Fruit fly (Drosophila melanogaster): ENCODE data around the gene CG7872.

Gene CG7872

dm6 chrX:15617916-15618315 is 39.9 kb downstream of the CG7872 start (continued):
- TF ChIP-seq lov (optimal IDR thresholded peaks at IDR 0.05): no peak
- TF ChIP-seq lov (GFP tag; IDR thresholded peaks at IDR 0.05): peak; percentile 80; the same call in 2 of the 3 replicates
- no peak for TF ChIP-seq CG9932 (GFP tag; IDR thresholded peaks at IDR 0.05)
- TF ChIP-seq hkb (optimal IDR thresholded peaks at IDR 0.05): no peak
- TF ChIP-seq hkb (GFP tag; IDR thresholded peaks at IDR 0.05): peak; percentile 58; the same call in 1 of the 2 replicates
- no peak for TF ChIP-seq CG14667 (GFP tag; IDR thresholded peaks at IDR 0.05)
- TF ChIP-seq caup (GFP tag; optimal IDR thresholded peaks at IDR 0.05; ENCODE audit: severe bottlenecking): no peak
- no peak for TF ChIP-seq Opbp (GFP tag; IDR thresholded peaks at IDR 0.05; ENCODE audit: partially characterized antibody)
- no peak for TF ChIP-seq h (optimal IDR thresholded peaks at IDR 0.05)
- no peak for TF ChIP-seq Stat92E (GFP tag; optimal IDR thresholded peaks at IDR 0.05)
- no peak for TF ChIP-seq CG32532 (GFP tag; IDR thresholded peaks at IDR 0.05)
- TF ChIP-seq peb (GFP tag; IDR thresholded peaks at IDR 0.05): 0 out of 2 replicates have a peak, but pooled peaks have one; percentile 24
- TF ChIP-seq CG15514 (GFP tag; optimal IDR thresholded peaks at IDR 0.05): no peak
- TF ChIP-seq CG16863 (GFP tag; optimal IDR thresholded peaks at IDR 0.05): no peak
- TF ChIP-seq pzg (GFP tag; optimal IDR thresholded peaks at IDR 0.05): no peak
- no peak for TF ChIP-seq br (optimal IDR thresholded peaks at IDR 0.05)
- no peak for TF ChIP-seq crol (GFP tag; IDR thresholded peaks at IDR 0.05)
- no peak for TF ChIP-seq CG8359 (GFP tag; optimal IDR thresholded peaks at IDR 0.05; ENCODE audit: borderline replicate concordance)
- no peak for TF ChIP-seq Dip2 (GFP tag; IDR thresholded peaks at IDR 0.05)
- TF ChIP-seq so (GFP tag; IDR thresholded peaks at IDR 0.05): 0 out of 3 replicates have a peak, but pooled peaks have one; percentile 27
- no peak for TF ChIP-seq pho (GFP tag; optimal IDR thresholded peaks at IDR 0.05)
- no peak for TF ChIP-seq CG9797 (GFP tag; optimal IDR thresholded peaks at IDR 0.05)
- no peak for TF ChIP-seq CG17568 (GFP tag; optimal IDR thresholded peaks at IDR 0.05)
- TF ChIP-seq CG7357 (GFP tag; IDR thresholded peaks at IDR 0.05): peak; percentile 44; the same call in 1 of the 3 replicates
- no peak for TF ChIP-seq fd3F (GFP tag; optimal IDR thresholded peaks at IDR 0.05)
- TF ChIP-seq chif (GFP tag; optimal IDR thresholded peaks at IDR 0.05): no peak
- no peak for TF ChIP-seq CG6683 (GFP tag; optimal IDR thresholded peaks at IDR 0.05)
- no peak for TF ChIP-seq Hey (tag; optimal IDR thresholded peaks at IDR 0.05)
- no peak for TF ChIP-seq CG13287 (GFP tag; IDR thresholded peaks at IDR 0.05; ENCODE audit: partially characterized antibody)
- TF ChIP-seq CG18011 (GFP tag; optimal IDR thresholded peaks at IDR 0.05): no peak
- TF ChIP-seq pan (optimal IDR thresholded peaks at IDR 0.05): no peak
- peak in 1 of 2 experiments; percentile 56 for TF ChIP-seq pan (GFP tag; optimal IDR thresholded peaks at IDR 0.05 in 1 of 2, IDR thresholded peaks at IDR 0.05 in 1 of 2)
- no peak for TF ChIP-seq CG34224 (GFP tag; IDR thresholded peaks at IDR 0.05; ENCODE audit: partially characterized antibody)
- no peak for TF ChIP-seq CG10431 (GFP tag; optimal IDR thresholded peaks at IDR 0.05)
- peak; percentile 67; the same call in 1 of the 3 replicates for TF ChIP-seq otp (GFP tag; IDR thresholded peaks at IDR 0.05)
- TF ChIP-seq CG11093 (GFP tag; IDR thresholded peaks at IDR 0.05): no peak
- no peak for TF ChIP-seq Antp (GFP tag; optimal IDR thresholded peaks at IDR 0.05)
- TF ChIP-seq zen2 (GFP tag; IDR thresholded peaks at IDR 0.05; ENCODE audit: partially characterized antibody): no peak
- no peak for TF ChIP-seq pros (GFP tag; optimal IDR thresholded peaks at IDR 0.05)
- TF ChIP-seq Max (GFP tag; optimal IDR thresholded peaks at IDR 0.05): no peak
- TF ChIP-seq CG6654 (GFP tag; optimal IDR thresholded peaks at IDR 0.05): no peak
- TF ChIP-seq p53 (GFP tag; optimal IDR thresholded peaks at IDR 0.05): no peak
- no peak for TF ChIP-seq C15 (GFP tag; IDR thresholded peaks at IDR 0.05)
- TF ChIP-seq amos (GFP tag; IDR thresholded peaks at IDR 0.05; ENCODE audit: partially characterized antibody): no peak
- no peak for TF ChIP-seq zfh2 (GFP tag; optimal IDR thresholded peaks at IDR 0.05)
- TF ChIP-seq D19A (tag; optimal IDR thresholded peaks at IDR 0.05): no peak
- TF ChIP-seq dmrt11E (tag; optimal IDR thresholded peaks at IDR 0.05): peak; percentile 49
- TF ChIP-seq CG4730 (GFP tag; IDR thresholded peaks at IDR 0.05): 0 out of 2 replicates have a peak, but pooled peaks have one; percentile 16
- no peak for TF ChIP-seq Hand (GFP tag; optimal IDR thresholded peaks at IDR 0.05)
- no peak for TF ChIP-seq nerfin-1 (tag; optimal IDR thresholded peaks at IDR 0.05)
- TF ChIP-seq NFAT (GFP tag; IDR thresholded peaks at IDR 0.05): no peak
- no peak for TF ChIP-seq CG14014 (GFP tag; IDR thresholded peaks at IDR 0.05)

Measured in whole organism, embryonic.